Worm (Caenorhabditis elegans): ENCODE results near the gene catp-5.

catp-5 gene

DNA sequence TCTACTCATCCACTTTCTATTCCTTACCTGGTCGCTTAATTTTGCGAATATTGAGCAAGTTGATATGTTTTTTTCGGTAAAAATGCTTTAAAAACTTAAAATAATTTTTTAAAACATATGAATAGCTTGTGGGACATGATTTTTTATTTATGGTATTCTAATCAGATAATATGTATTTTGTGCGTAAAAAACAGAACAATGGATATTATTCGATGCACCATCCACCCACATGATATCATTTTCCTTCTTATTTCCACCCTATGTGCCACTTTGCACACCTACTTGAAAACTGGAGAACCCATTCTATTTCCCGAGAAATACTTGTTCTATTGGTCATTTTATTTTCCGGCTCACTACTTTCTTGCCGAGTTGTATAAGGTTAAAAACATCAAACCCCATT is 31.4 kb downstream of the catp-5 start, which contains the start of gene C18A11.2:
Gene C18A11.2 (plus strand): TSS at position 301 of the 400 bp plus-strand sequence.
- TF ChIP-seq dao-5 (tag; optimal IDR thresholded peaks at IDR 0.05) = no peak
- no peak for TF ChIP-seq W03F9.2 (tag; optimal IDR thresholded peaks at IDR 0.05)
- TF ChIP-seq him-1 (tag; optimal IDR thresholded peaks at IDR 0.05) = no peak

- TF ChIP-seq him-1 (tag; optimal IDR thresholded peaks at IDR 0.05) (no peak), dao-5 (tag; optimal IDR thresholded peaks at IDR 0.05) (no peak), W03F9.2 (tag; optimal IDR thresholded peaks at IDR 0.05) (no peak)
Measured at ce11 chrX:8060823-8061222, 37.8 kb downstream of the catp-5 start, which contains the start of gene C18A11.3. Gene C18A11.3, plus strand, starts transcription at chrX:8061123.

- TF ChIP-seq dao-5 (tag; optimal IDR thresholded peaks at IDR 0.05) = no peak
- no peak for TF ChIP-seq W03F9.2 (tag; optimal IDR thresholded peaks at IDR 0.05)
- TF ChIP-seq him-1 (tag; optimal IDR thresholded peaks at IDR 0.05) = no peak
Measured at ce11 chrX:8059999-8060398, 38.7 kb downstream of the catp-5 start.

ce11 chrX:8057791-8058270 is 40.8 kb downstream of the catp-5 start, which contains the start of gene dim-1:
Gene dim-1, minus strand, starts transcription at chrX:8058220.
- TF ChIP-seq W03F9.2 (tag; optimal IDR thresholded peaks at IDR 0.05) = no peak
- TF ChIP-seq dao-5 (tag; optimal IDR thresholded peaks at IDR 0.05) = no peak

ce11 chrX:8054478-8054877 is 44.2 kb downstream of the catp-5 start:
- TF ChIP-seq W03F9.2 (tag; optimal IDR thresholded peaks at IDR 0.05) (no peak), dao-5 (tag; optimal IDR thresholded peaks at IDR 0.05) (no peak), him-1 (tag; optimal IDR thresholded peaks at IDR 0.05) (no peak)

- TF ChIP-seq him-1 (tag; optimal IDR thresholded peaks at IDR 0.05) (no peak), dao-5 (tag; optimal IDR thresholded peaks at IDR 0.05) (no peak), W03F9.2 (tag; optimal IDR thresholded peaks at IDR 0.05) (no peak)
Measured at ce11 chrX:8053008-8053441, 45.6 kb downstream of the catp-5 start.

DNA sequence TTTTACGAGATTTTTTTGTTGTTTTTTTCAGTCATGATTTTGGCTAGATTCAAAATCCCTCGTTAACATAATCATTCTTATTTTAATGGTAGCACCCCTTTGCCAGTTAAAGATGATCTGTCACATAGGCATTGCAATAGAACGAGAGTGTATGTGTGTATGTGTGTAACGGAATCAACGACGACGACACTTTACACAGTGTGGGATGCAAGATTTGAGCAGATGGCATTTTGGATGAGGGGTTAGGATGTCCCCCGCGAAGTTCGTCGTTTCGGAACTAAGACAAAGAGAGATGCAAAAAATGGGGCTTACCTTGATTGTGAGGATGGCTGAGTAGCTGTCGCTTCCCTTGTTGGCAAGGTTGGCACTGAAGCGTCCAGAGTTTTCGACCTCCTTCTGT is 46.6 kb downstream of the catp-5 start:
- TF ChIP-seq dao-5 (tag; optimal IDR thresholded peaks at IDR 0.05) (no peak), him-1 (tag; optimal IDR thresholded peaks at IDR 0.05) (no peak), W03F9.2 (tag; optimal IDR thresholded peaks at IDR 0.05) (no peak)

- TF ChIP-seq him-1 (tag; optimal IDR thresholded peaks at IDR 0.05) (no peak), dao-5 (tag; optimal IDR thresholded peaks at IDR 0.05) (no peak), W03F9.2 (tag; optimal IDR thresholded peaks at IDR 0.05) (no peak)
Measured at ce11 chrX:8048637-8049036, 50.0 kb downstream of the catp-5 start.

ce11 chrX:8045152-8045551 is 53.5 kb downstream of the catp-5 start, which contains the start of gene C18A11.4:
Gene C18A11.4, plus strand, starts transcription at chrX:8045518.
- TF ChIP-seq dao-5 (tag; optimal IDR thresholded peaks at IDR 0.05) (no peak), him-1 (tag; optimal IDR thresholded peaks at IDR 0.05) (no peak), W03F9.2 (tag; optimal IDR thresholded peaks at IDR 0.05) (no peak)

ce11 chrX:8040967-8041366 is 57.7 kb downstream of the catp-5 start, which contains the start of gene xol-1:
Gene xol-1, plus strand, starts transcription at chrX:8041313.
- TF ChIP-seq him-1 (tag; optimal IDR thresholded peaks at IDR 0.05) (no peak), dao-5 (tag; optimal IDR thresholded peaks at IDR 0.05) (no peak), W03F9.2 (tag; optimal IDR thresholded peaks at IDR 0.05) (no peak)
